Fruit fly (Drosophila melanogaster) S2 (cell line): Measurements from ENCODE around the gene CG34179.

Experiments used
- CG8478 ChIP-seq: fragments of >200 bp; optimal IDR thresholded peaks from 2 replicates; lab custom pipeline; 2018
- CTCF ChIP-seq, 2 experiments: fragments of >200 bp; optimal IDR thresholded peaks; 2 replicates each; lab custom pipeline; 2018

Gene CG34179

DNA sequence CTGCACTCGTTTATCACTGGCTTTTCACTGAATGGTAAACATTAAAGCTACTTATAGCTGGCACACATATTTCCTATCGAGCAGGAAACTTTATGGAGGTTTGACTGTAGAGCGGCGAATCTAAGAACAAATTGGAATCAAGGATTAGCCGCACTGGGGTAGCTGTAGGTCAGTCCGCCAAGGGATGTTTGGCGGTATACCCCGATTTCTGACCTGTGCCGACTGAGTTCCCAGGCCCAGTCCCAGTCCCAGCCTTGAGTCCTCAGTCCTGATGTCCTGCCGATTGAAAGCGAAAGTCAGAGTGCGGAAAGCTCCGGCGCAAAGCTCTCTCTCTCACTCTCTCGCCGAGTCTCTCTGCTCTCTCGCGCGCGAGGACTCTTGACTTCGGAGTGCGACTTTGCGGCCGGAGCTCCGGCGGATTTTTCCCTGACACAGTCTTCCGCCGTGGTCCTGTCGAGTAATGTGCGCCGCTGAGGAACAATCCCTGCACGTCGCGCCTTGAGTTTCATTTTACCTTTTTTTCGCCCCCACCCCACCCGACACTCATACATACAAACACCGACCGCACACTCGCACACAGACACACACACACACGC lies 5.5 kb upstream of the CG34179 start, which contains the start of gene CG13995:
CG13995 (plus strand) TSS at position 429 of the 596 bp plus-strand sequence.
- TF ChIP-seq CG8478 = no peak
- TF ChIP-seq CTCF (optimal IDR thresholded peaks at IDR 0.05; lab: Kevin White, UChicago) = no peak

DNA sequence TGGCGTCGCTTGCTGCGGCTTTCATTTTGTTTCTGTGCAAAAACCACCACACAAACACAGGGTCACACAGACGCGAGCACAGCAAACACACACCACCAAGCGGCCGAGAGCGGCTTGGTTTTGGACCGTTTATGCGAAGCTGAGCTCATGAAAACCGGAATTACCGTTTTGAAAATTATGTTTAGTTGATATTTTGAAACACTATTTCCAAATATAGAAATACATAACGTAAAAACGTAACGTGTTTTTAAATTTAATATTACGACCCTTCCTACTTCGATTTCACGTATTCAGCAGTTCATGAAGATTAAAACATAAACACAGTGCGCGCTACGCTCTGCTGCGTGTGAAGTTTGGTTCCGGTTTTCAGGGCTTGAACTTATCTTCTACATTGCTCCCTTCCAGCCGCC lies 2.7 kb upstream of the CG34179 start:
- TF ChIP-seq CTCF (optimal IDR thresholded peaks at IDR 0.05; lab: Kevin White, UChicago) (no peak), CG8478 (no peak)

DNA sequence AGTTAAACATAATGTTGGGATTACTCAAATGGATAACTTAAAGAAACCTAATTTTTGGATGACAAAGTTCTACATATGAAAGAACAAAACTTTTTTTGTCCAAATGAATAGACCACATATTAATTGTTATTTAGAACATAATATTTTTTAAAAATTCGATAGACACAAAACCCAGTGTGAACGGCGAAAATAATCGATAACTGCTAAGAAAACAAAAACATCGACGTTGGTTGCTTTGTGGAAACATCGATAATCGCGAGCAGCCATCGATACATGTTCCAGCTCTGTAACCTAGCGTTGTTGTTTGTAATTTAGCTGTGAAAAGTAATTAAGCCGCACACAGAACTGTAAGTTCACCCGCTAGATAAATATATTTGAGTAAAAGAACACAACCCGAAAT lies 2.1 kb upstream of the CG34179 start, which contains the start of gene CG9135:
CG9135 (plus strand) TSS at position 226 of the 400 bp plus-strand sequence.
- TF ChIP-seq CTCF (optimal IDR thresholded peaks at IDR 0.05; lab: Kevin White, UChicago) (peak in 1 of 2 experiments; percentile 20), CG8478 (no peak)

DNA sequence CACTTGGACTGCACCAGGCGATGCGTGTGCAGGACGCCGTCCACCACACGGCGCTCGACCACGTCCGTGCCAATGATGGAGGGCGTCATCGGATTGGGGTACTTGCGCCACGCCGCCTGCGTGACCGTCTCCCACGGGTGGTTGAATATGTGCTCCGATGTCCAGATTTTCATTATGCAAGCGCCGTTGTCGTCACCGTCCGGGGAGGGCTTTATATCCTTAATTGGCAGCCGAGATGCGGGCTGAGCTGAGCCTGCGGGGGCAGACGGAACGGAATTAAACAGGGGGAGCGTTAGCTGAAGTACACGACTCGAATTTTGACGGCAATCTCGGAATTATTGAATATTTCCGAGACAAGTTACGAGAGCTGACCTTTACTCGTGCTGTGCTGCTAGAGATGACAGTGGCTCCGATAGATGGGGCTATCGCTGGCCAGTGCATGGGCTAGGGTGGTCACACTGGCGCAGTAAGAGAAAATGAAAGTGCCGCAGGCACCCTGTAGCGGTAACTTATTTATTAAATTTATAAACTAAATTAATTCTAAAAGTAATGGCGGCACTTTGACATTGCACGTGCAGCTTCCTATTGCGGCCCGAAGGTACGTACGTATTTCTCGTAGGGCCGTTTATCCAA lies 862 bp downstream of the CG34179 start, which contains the start of gene IPIP:
IPIP (plus strand) TSS at position 475 of the 633 bp plus-strand sequence.
- peak in 1 of 2 experiments; percentile 38 for TF ChIP-seq CTCF (optimal IDR thresholded peaks at IDR 0.05; lab: Kevin White, UChicago)
- TF ChIP-seq CG8478 = no peak

DNA sequence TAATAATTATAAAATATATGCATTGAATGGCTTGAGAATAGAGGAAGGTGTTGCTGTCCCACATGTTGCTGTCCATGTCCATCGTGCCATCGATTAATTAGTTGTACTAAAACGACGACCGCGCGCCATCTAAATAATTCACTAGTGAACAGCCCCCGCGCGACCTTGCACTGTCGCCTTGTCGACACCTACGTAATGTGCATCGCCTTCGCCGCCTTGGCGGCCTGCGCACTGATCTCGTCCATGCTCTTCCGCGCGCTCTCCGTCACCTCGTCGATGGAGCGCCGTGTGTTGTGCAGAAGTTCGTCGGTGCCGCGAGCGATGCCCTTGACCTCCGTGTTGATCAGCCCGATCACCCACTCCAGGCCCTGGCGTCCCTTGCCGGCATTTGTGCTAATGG lies 1.6 kb downstream of the CG34179 start:
- no peak for TF ChIP-seq CG8478
- TF ChIP-seq CTCF (optimal IDR thresholded peaks at IDR 0.05; lab: Kevin White, UChicago) = no peak

DNA sequence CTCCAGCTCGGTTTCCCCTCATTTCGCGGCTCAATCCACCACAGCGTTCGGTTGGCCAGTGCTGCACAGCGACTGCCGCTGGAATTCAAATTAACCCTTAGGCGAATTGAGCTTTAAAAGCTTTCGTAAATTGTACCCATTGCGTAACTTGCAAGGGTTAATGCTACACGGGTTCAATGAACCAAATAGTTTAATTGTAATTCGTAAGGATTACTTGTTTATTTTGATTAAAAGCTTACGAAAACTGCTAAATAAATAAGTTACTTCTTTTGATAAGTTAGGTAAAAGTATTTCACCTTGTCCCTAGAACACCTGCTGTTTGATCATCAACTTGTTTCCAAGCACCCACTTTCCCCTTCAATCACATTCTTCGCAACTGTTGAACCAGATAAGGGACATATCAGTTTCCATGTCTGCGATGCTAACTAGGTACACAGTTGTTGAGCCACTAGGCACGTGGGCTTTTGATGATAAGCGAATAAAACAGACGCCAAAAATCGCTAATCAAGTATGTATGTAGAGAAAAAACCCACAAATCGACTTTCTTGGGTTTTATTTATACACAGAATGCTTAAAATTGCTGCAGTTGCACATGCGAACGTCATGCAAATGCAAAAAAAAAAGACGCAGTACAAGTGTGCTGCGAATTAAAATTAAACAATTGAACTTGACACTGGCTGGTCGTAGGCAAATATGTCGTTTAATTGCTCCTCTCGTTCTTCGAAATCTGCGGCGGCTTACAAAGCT lies 2.4 kb downstream of the CG34179 start, which contains the start of gene Pfas:
Pfas (minus strand) TSS at position 79 of the 747 bp plus-strand sequence.
- TF ChIP-seq CTCF (optimal IDR thresholded peaks at IDR 0.05; lab: Kevin White, UChicago) (no peak), CG8478 (no peak)

DNA sequence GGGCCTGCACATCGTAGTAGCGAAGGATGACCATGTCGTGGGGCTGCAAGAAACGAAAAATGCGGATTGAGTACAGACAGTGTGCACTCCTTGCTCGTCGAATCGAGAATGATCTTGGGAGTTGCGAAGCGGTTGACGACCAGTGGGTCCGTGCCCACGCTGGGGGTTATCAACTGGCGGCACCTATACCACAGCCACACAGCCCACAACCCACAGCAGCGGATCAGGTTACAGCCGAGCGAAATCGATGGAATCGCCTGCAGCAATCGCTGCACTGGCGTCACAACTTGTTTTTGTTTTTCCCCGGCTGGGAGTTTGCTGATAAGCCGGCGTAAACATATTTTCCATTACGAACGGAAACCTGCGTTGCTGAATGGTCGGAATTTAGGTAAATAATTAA lies 3.0 kb downstream of the CG34179 start:
- TF ChIP-seq CG8478 (no peak), CTCF (optimal IDR thresholded peaks at IDR 0.05; lab: Kevin White, UChicago) (no peak)

DNA sequence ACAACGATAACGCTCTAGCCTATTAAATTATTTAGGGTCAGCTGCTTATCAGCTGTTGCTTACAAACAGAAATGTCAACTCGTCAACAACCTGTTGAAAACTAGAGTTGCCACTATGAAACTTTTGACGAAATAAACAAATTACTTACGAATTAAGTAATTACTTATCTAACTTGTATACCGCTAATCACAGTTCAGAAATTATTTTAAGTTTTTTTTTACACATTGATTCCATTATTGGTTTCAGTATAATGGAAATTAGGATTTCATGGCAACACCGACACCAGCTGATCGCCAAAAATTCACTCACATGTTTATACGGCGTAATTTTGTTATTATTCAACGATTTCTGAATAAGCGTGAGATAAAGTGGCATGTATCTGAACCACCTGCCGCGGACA lies 10.7 kb downstream of the CG34179 start, which contains the start of the genes CG9117 and CG31643:
CG9117 (minus strand) TSS at position 73 of the 400 bp plus-strand sequence.
CG31643 (plus strand) TSS at position 288 of the 400 bp plus-strand sequence.
- TF ChIP-seq CG8478 (no peak), CTCF (optimal IDR thresholded peaks at IDR 0.05; lab: Kevin White, UChicago) (no peak)

DNA sequence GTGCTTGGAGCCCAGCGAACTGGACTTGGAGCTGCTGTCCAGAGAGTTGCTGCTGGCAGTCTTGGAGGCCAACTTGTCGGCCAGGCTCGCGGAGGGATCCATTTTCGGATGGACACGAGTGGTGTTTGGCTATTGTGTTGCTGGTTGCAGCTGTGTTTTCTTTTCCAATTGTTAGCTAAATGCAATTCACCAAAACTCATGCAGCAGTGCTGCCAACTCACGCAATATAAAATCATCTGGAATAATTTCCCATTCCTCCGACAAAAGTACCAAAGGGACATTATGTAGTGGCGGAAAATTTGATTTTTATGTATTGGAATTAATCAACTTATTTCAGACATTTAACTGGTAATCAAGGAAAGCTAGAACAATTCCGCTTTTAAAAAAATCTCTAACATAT lies 11.8 kb downstream of the CG34179 start, which contains the start of gene mtm:
mtm (minus strand) TSS at position 306 of the 400 bp plus-strand sequence.
- TF ChIP-seq CTCF (optimal IDR thresholded peaks at IDR 0.05; lab: Kevin White, UChicago) (no peak), CG8478 (no peak)

DNA sequence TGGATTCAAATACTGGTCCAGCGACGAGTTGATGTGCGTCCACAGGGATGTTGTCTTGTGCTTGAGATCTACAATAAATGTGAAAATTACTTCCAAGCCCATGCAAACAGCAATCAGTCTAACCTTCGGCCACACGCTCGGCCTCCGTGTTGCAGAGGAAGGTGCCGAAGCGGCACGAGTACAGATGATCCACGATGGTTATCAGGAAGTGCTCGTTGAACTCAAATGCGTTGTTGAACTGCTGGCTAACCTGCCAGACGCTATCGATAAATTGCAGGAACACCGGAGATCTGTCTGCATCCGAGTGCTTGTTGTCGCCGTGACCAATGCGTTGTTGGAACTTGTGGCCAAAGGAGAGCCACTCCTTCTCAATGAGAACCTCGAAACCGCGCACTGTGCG lies 13.4 kb downstream of the CG34179 start:
- TF ChIP-seq CG8478 (no peak), CTCF (optimal IDR thresholded peaks at IDR 0.05; lab: Kevin White, UChicago) (no peak)

DNA sequence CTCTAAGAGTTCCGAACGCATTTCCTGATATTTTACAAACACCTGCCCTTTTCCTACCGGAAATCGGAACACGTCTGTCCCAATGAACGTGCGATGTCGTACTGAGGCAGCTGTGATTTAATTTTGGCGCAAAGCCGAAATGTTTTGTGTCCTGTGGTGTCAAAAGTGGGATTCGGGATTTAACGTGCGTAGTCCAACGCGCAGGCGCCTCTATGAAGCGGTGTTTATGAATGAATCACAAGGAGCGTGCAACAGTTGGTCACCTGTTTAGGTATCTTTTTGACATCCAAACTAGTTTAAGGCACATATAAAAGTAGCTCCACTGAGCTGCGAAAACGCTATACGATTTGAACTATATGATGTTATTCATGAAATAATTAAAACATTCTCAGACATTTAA lies 14.2 kb downstream of the CG34179 start, which contains the start of gene CG9109:
CG9109 (minus strand) TSS at position 80 of the 400 bp plus-strand sequence.
- TF ChIP-seq CTCF (optimal IDR thresholded peaks at IDR 0.05; lab: Kevin White, UChicago) (no peak), CG8478 (no peak)

DNA sequence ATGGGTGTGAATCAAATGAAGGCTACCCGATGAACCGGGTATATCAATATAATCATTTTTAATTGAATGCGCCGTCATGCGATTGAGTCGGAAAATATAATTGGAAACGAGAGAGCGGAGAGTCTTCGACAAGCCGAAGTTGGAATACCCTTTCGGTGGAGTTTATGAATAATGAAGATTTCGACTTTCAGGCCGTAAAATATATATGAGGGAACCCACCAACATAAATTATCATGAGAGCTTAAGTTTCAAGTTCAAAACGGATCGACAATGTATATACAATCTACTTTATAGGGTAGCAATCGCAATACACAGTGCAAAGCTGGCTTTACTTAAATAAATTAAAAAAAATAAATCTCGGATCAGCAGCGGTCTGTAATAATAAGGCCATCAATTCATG lies 16.7 kb downstream of the CG34179 start:
- TF ChIP-seq CG8478 (no peak), CTCF (optimal IDR thresholded peaks at IDR 0.05; lab: Kevin White, UChicago) (no peak)

DNA sequence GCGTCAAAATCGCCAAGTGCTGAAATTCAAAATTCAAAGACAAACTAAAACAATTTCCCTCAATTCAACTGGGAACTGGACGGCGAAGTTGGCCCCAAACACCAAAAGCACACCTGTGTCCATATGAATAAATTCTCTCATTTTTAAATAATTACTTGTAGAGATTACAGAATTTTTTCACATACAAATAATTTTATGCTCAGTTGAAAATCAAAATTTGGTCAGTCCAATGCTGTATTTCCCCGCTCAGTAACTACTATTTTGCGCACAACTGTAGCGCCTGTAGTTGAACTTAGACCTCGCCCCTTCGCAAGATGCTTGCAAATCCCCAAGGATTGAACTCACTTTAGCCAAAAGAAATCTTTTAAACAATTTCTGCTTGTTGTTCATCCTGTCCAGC lies 19.8 kb downstream of the CG34179 start:
- TF ChIP-seq CG8478 (no peak), CTCF (optimal IDR thresholded peaks at IDR 0.05; lab: Kevin White, UChicago) (no peak)

DNA sequence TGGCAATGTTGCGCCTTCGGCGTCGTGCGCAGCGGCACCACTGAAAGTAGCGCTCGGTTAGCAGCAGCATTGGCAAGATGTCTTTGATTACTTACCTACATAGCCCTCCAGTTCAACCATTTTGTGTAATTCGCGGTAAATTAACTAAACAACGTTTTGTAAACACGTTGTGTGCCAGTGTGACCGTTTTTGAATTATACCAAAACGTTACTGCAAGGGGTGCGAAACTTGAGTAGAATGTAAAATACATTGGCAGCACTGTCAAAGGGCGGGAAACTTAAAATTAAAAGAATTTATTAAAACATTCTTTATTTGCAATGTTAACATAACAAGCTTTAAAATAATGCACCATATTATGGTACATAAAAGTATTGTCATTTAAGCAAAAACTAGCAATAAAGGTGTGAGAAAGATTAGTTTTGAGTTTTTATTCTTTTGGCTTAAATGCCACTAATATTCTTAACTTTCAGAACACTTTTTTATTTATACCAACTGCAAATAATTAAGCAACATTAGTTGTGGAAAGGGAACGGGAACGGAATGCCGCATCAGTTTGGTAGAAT lies 24.1 kb downstream of the CG34179 start, which contains the start of gene CG9107:
CG9107 (minus strand) TSS at position 195 of the 563 bp plus-strand sequence.
- TF ChIP-seq CTCF (optimal IDR thresholded peaks at IDR 0.05; lab: Kevin White, UChicago) = peak in 1 of 2 experiments; percentile 37
- no peak for TF ChIP-seq CG8478

DNA sequence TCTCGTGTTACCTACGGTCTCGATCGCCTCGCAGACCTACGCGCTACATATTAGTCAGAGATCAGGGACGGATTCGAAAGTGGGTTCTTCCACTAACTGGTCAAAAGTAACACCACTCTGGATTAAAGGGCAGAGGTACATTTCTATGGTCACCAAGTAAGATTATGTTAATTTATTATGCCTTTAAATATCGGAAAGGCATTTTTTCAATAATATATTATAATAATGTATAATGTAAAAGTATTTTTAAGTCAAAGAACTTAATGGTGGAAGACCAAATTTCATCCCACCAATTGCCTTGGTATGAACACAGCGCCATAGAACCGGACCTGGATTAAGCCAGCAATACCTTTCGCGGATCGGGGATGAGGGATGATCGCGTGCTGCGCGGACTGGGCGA lies 25.7 kb downstream of the CG34179 start:
- TF ChIP-seq CTCF (optimal IDR thresholded peaks at IDR 0.05; lab: Kevin White, UChicago) (no peak), CG8478 (no peak)
